Fruit fly (Drosophila melanogaster) whole organism, embryonic: ENCODE data around the gene CG9514.

Experiments used
- Atf6 ChIP-seq: fragments of 200-800 bp; sonication (Bioruptor generic); IDR thresholded peaks from 2 replicates; pipeline ENCODE4 v1.3.6; 2022; ENCODE audit warnings: missing biosample characterization, missing genetic modification characterization
- CG10321 ChIP-seq: fragments of 200-800 bp; sonication (Bioruptor generic); IDR thresholded peaks from 2 replicates; pipeline ENCODE4 v1.3.6; 2022; ENCODE audit warnings: missing biosample characterization, missing genetic modification characterization
- CG12769 ChIP-seq: fragments of 200-800 bp; sonication (Bioruptor generic); optimal IDR thresholded peaks from 2 replicates; lab custom pipeline; 2019; ENCODE audit warnings: missing biosample characterization, mild to moderate bottlenecking, missing genetic modification characterization, moderate library complexity
- CG13123 ChIP-seq: fragments of 200-800 bp; sonication (Bioruptor generic); optimal IDR thresholded peaks from 2 replicates; lab custom pipeline; 2016; ENCODE audit warnings: missing biosample characterization, missing genetic modification characterization
- CG13296 ChIP-seq: fragments of 200-800 bp; sonication (Bioruptor generic); optimal IDR thresholded peaks from 3 replicates; lab custom pipeline; 2018; ENCODE audit warnings: missing biosample characterization, mild to moderate bottlenecking, missing genetic modification characterization
- CG14050 ChIP-seq: fragments of 200-800 bp; sonication (Bioruptor generic); IDR thresholded peaks from 3 replicates; pipeline ENCODE4 v1.3.6; 2022; ENCODE audit warnings: missing biosample characterization, missing genetic modification characterization
- CG14860 ChIP-seq: fragments of 200-800 bp; sonication (Bioruptor generic); IDR thresholded peaks from 3 replicates; pipeline ENCODE4 v1.3.6; 2022; ENCODE audit warnings: missing biosample characterization, missing genetic modification characterization; ENCODE audit not compliant: partially characterized antibody
- CG1529 ChIP-seq: fragments of 200-800 bp; sonication (Bioruptor generic); optimal IDR thresholded peaks from 3 replicates; lab custom pipeline; 2018; ENCODE audit warnings: missing biosample characterization, missing genetic modification characterization
- CG15479 ChIP-seq: fragments of 200-800 bp; sonication (Bioruptor generic); optimal IDR thresholded peaks from 3 replicates; lab custom pipeline; 2019; ENCODE audit warnings: missing biosample characterization, mild to moderate bottlenecking, missing genetic modification characterization, moderate library complexity
- CG1647 ChIP-seq: fragments of 200-800 bp; sonication (Bioruptor generic); optimal IDR thresholded peaks from 3 replicates; lab custom pipeline; 2016; ENCODE audit warnings: missing biosample characterization, missing genetic modification characterization
- CG16863 ChIP-seq: fragments of 200-800 bp; sonication (Bioruptor generic); optimal IDR thresholded peaks from 3 replicates; lab custom pipeline; 2016; ENCODE audit warnings: missing biosample characterization, missing genetic modification characterization
- CG2120 ChIP-seq: fragments of 200-800 bp; sonication (Bioruptor generic); optimal IDR thresholded peaks from 3 replicates; lab custom pipeline; 2016; ENCODE audit warnings: missing biosample characterization, missing genetic modification characterization
- CG30431 ChIP-seq: fragments of 200-800 bp; sonication (Bioruptor generic); optimal IDR thresholded peaks from 2 replicates; lab custom pipeline; 2017; ENCODE audit warnings: missing biosample characterization, missing genetic modification characterization
- CG32767 ChIP-seq: fragments of 200-800 bp; sonication (Bioruptor generic); IDR thresholded peaks from 2 replicates; pipeline ENCODE4 v1.3.6; 2022; ENCODE audit warnings: missing biosample characterization, missing genetic modification characterization
- CG32772 ChIP-seq: fragments of 200-800 bp; sonication (Bioruptor generic); IDR thresholded peaks from 2 replicates; pipeline ENCODE4 v1.3.6; 2022; ENCODE audit warnings: missing biosample characterization, missing genetic modification characterization
- CG3995 ChIP-seq: fragments of 200-800 bp; sonication (Bioruptor generic); optimal IDR thresholded peaks from 3 replicates; lab custom pipeline; 2016; ENCODE audit warnings: missing biosample characterization, missing genetic modification characterization
- CG4707 ChIP-seq: fragments of 200-800 bp; sonication (Bioruptor generic); optimal IDR thresholded peaks from 2 replicates; lab custom pipeline; 2018; ENCODE audit warnings: missing biosample characterization, mild to moderate bottlenecking, missing genetic modification characterization, moderate library complexity
- CG5245 ChIP-seq: fragments of 200-800 bp; sonication (Bioruptor generic); optimal IDR thresholded peaks from 3 replicates; lab custom pipeline; 2016; ENCODE audit warnings: missing biosample characterization, missing genetic modification characterization
- CG6683 ChIP-seq: fragments of 200-800 bp; sonication (Bioruptor generic); optimal IDR thresholded peaks from 2 replicates; lab custom pipeline; 2017; ENCODE audit warnings: missing biosample characterization, mild to moderate bottlenecking, missing genetic modification characterization, missing genetic modification reagents
- CG6689 ChIP-seq: fragments of 200-800 bp; sonication (Bioruptor generic); IDR thresholded peaks from 2 replicates; pipeline ENCODE4 v1.3.6; 2022; ENCODE audit warnings: missing biosample characterization, missing genetic modification characterization
- CG7786 ChIP-seq: fragments of 200-800 bp; sonication (Bioruptor generic); optimal IDR thresholded peaks from 2 replicates; lab custom pipeline; 2016; ENCODE audit warnings: missing biosample characterization, missing genetic modification characterization
- CG9932 ChIP-seq: fragments of 200-800 bp; sonication (Bioruptor generic); IDR thresholded peaks from 2 replicates; pipeline ENCODE4 v1.3.6; 2022; ENCODE audit warnings: missing biosample characterization, missing genetic modification characterization
- CoRest ChIP-seq: fragments of 200-800 bp; sonication (Bioruptor generic); optimal IDR thresholded peaks from 3 replicates; lab custom pipeline; 2018; ENCODE audit warnings: missing biosample characterization, mild to moderate bottlenecking, missing genetic modification characterization, moderate library complexity
- ERR ChIP-seq: fragments of 200-800 bp; sonication (Bioruptor generic); optimal IDR thresholded peaks from 2 replicates; lab custom pipeline; 2016; ENCODE audit warnings: missing biosample characterization, missing genetic modification characterization
- GATAe ChIP-seq: fragments of 200-800 bp; sonication (Bioruptor generic); conservative IDR thresholded peaks from 2 replicates; pipeline ENCODE4 v1.3.6; 2022; ENCODE audit warnings: missing biosample characterization, missing genetic modification characterization
- Gsc ChIP-seq: fragments of 200-800 bp; sonication (Bioruptor generic); IDR thresholded peaks from 2 replicates; pipeline ENCODE4 v1.3.6; 2022; ENCODE audit warnings: missing biosample characterization, missing genetic modification characterization
- H2.0 ChIP-seq: fragments of 200-800 bp; sonication (Bioruptor generic); IDR thresholded peaks from 2 replicates; pipeline ENCODE4 v1.3.6; 2022; ENCODE audit warnings: missing biosample characterization, missing genetic modification characterization
- Hmr ChIP-seq: fragments of 200-800 bp; sonication (Bioruptor generic); optimal IDR thresholded peaks from 3 replicates; lab custom pipeline; 2017; ENCODE audit warnings: mild to moderate bottlenecking, missing biosample characterization, missing genetic modification reagents, missing genetic modification characterization
- Mrtf ChIP-seq: fragments of 200-800 bp; sonication (Bioruptor generic); IDR thresholded peaks from 3 replicates; pipeline ENCODE4 v1.3.6; 2022; ENCODE audit warnings: missing biosample characterization, missing genetic modification characterization
- Myb ChIP-seq: fragments of 200-800 bp; sonication (Bioruptor generic); optimal IDR thresholded peaks from 2 replicates; lab custom pipeline; 2016; ENCODE audit warnings: missing biosample characterization, missing genetic modification characterization
- Ssrp ChIP-seq: fragments of 200-800 bp; sonication (Bioruptor generic); optimal IDR thresholded peaks from 2 replicates; lab custom pipeline; 2018; ENCODE audit warnings: missing biosample characterization, mild to moderate bottlenecking, missing genetic modification characterization, moderate library complexity
- abd-A ChIP-seq: fragments of 200-800 bp; sonication (Bioruptor generic); optimal IDR thresholded peaks from 3 replicates; lab custom pipeline; 2019; ENCODE audit warnings: missing biosample characterization, mild to moderate bottlenecking, missing genetic modification characterization, moderate library complexity
- az2 ChIP-seq: fragments of 200-800 bp; sonication (Bioruptor generic); optimal IDR thresholded peaks from 3 replicates; lab custom pipeline; 2016; ENCODE audit warnings: missing biosample characterization, missing genetic modification characterization
- cato ChIP-seq: fragments of 200-800 bp; sonication (Bioruptor generic); optimal IDR thresholded peaks from 2 replicates; lab custom pipeline; 2016; ENCODE audit warnings: missing biosample characterization, missing genetic modification characterization, borderline replicate concordance
- cg ChIP-seq: fragments of 200-800 bp; sonication (Bioruptor generic); optimal IDR thresholded peaks from 3 replicates; lab custom pipeline; 2019; ENCODE audit warnings: missing biosample characterization, mild to moderate bottlenecking, missing genetic modification characterization, moderate library complexity
- dati ChIP-seq: fragments of 200-800 bp; sonication (Bioruptor generic); IDR thresholded peaks from 2 replicates; pipeline ENCODE4 v1.3.6; 2022; ENCODE audit warnings: missing biosample characterization, missing genetic modification characterization
- dysf ChIP-seq: fragments of 200-800 bp; sonication (Bioruptor generic); IDR thresholded peaks from 3 replicates; pipeline ENCODE4 v1.3.6; 2022; ENCODE audit warnings: missing biosample characterization, missing genetic modification characterization
- ems ChIP-seq: fragments of 200-800 bp; sonication (Bioruptor generic); optimal IDR thresholded peaks from 3 replicates; lab custom pipeline; 2016; ENCODE audit warnings: missing biosample characterization, missing genetic modification characterization
- grn ChIP-seq: fragments of 200-800 bp; sonication (Bioruptor generic); optimal IDR thresholded peaks from 3 replicates; lab custom pipeline; 2017; ENCODE audit warnings: missing biosample characterization, missing genetic modification characterization
- maf-S ChIP-seq: fragments of 200-800 bp; sonication (Bioruptor generic); optimal IDR thresholded peaks from 2 replicates; lab custom pipeline; 2016; ENCODE audit warnings: missing biosample characterization, missing genetic modification characterization
- nerfin-1 ChIP-seq: fragments of 200-800 bp; sonication (Bioruptor generic); optimal IDR thresholded peaks from 3 replicates; lab custom pipeline; 2019; ENCODE audit warnings: missing biosample characterization, mild to moderate bottlenecking, missing genetic modification characterization, moderate library complexity
- peb ChIP-seq: fragments of 200-800 bp; sonication (Bioruptor generic); IDR thresholded peaks from 2 replicates; pipeline ENCODE4 v1.3.6; 2022; ENCODE audit warnings: missing biosample characterization, missing genetic modification characterization
- pum ChIP-seq: fragments of 200-800 bp; sonication (Bioruptor generic); optimal IDR thresholded peaks from 2 replicates; lab custom pipeline; 2016; ENCODE audit warnings: missing biosample characterization, missing genetic modification characterization
- repo ChIP-seq: fragments of 200-800 bp; sonication (Bioruptor generic); optimal IDR thresholded peaks from 2 replicates; lab custom pipeline; 2016; ENCODE audit warnings: missing biosample characterization, missing genetic modification characterization
- rib ChIP-seq: fragments of 200-800 bp; sonication (Bioruptor generic); IDR thresholded peaks from 2 replicates; pipeline ENCODE4 v1.3.6; 2022; ENCODE audit warnings: missing biosample characterization, missing genetic modification characterization
- salm ChIP-seq: fragments of 200-800 bp; sonication (Bioruptor generic); optimal IDR thresholded peaks from 2 replicates; lab custom pipeline; 2018; ENCODE audit warnings: missing biosample characterization, mild to moderate bottlenecking, missing genetic modification characterization
- sima ChIP-seq: fragments of 200-800 bp; sonication (Bioruptor generic); optimal IDR thresholded peaks from 2 replicates; lab custom pipeline; 2016; ENCODE audit warnings: missing biosample characterization, missing genetic modification characterization
- sqz ChIP-seq: fragments of 200-800 bp; sonication (Bioruptor generic); optimal IDR thresholded peaks from 3 replicates; lab custom pipeline; 2018; ENCODE audit warnings: missing biosample characterization, mild to moderate bottlenecking, missing genetic modification characterization
- tll ChIP-seq, 2 experiments: fragments of 200-800 bp in 1 of 2; fragments of >200 bp in 1 of 2; sonication (Bioruptor generic) in 1 of 2; optimal IDR thresholded peaks; 2 replicates each; lab custom pipeline; 2017 to 2019; ENCODE audit warnings: missing biosample characterization in 2 of 2, missing genetic modification characterization in 2 of 2, mild to moderate bottlenecking in 1 of 2, moderate library complexity in 1 of 2
- twi ChIP-seq: fragments of 200-800 bp; optimal IDR thresholded peaks from 2 replicates; lab custom pipeline; 2019; ENCODE audit warnings: missing biosample characterization, mild to moderate bottlenecking, missing genetic modification characterization, moderate library complexity

CG9514 gene

dm6 chrX:14848755-14849354 is 47.8 kb downstream of the CG9514 start, which contains the start of gene CG9522 (continued):
- TF ChIP-seq ERR (peak; percentile 20), dati (peak; percentile 55; the same call in 1 of the 2 replicates), Hmr (GFP tag; lab: Kevin White, UChicago) (peak; percentile 58), CG7786 (GFP tag; lab: Kevin White, UChicago) (no peak), sima (GFP tag; lab: Kevin White, UChicago) (no peak), abd-A (tag; lab: Kevin White, UChicago) (no peak), az2 (GFP tag; lab: Kevin White, UChicago) (peak; percentile 68), CG1647 (GFP tag; lab: Kevin White, UChicago) (peak; percentile 27), nerfin-1 (tag; lab: Kevin White, UChicago) (peak; percentile 61), CG6689 (peak; percentile 66), CG15479 (GFP tag; lab: Kevin White, UChicago) (no peak), CG32772 (GFP tag; lab: Robert Waterston, UW) (peak; percentile 65), tll (GFP tag; optimal IDR thresholded peaks at IDR 0.05; lab: Kevin White, UChicago) (no peak), CG10321 (no peak), CG32767 (GFP tag; lab: Robert Waterston, UW) (0 out of 2 replicates have a peak, but pooled peaks have one; percentile 44), CoRest (tag; lab: Kevin White, UChicago) (peak; percentile 52), CG6683 (GFP tag; lab: Kevin White, UChicago) (peak; percentile 36), cato (GFP tag; lab: Kevin White, UChicago) (no peak), CG12769 (tag; lab: Kevin White, UChicago) (peak; percentile 25), CG16863 (GFP tag; lab: Kevin White, UChicago) (peak; percentile 41), CG5245 (peak; percentile 44), CG3995 (GFP tag; lab: Kevin White, UChicago) (no peak), ems (peak; percentile 27), GATAe (GFP tag; lab: Robert Waterston, UW) (peak; percentile 11; the same call in 1 of the 2 replicates), peb (peak; percentile 68), rib (GFP tag; lab: Robert Waterston, UW) (0 out of 2 replicates have a peak, but pooled peaks have one; percentile 17), CG14050 (GFP tag; lab: Robert Waterston, UW) (peak; percentile 34; the same call in 1 of the 3 replicates), Ssrp (peak; percentile 69), CG9932 (GFP tag; lab: Robert Waterston, UW) (peak; percentile 68), CG14860 (GFP tag; lab: Robert Waterston, UW) (0 out of 3 replicates have a peak, but pooled peaks have one; percentile 18), CG13296 (GFP tag; lab: Kevin White, UChicago) (peak; percentile 63), CG30431 (GFP tag; lab: Kevin White, UChicago) (peak; percentile 32), H2.0 (peak; percentile 63), CG4707 (GFP tag; lab: Kevin White, UChicago) (peak; percentile 68), CG1529 (GFP tag; lab: Kevin White, UChicago) (peak; percentile 74), maf-S (peak; percentile 37), Mrtf (GFP tag; lab: Robert Waterston, UW) (0 out of 3 replicates have a peak, but pooled peaks have one; percentile 57), repo (GFP tag; lab: Kevin White, UChicago) (no peak), cg (GFP tag; lab: Kevin White, UChicago) (no peak), Atf6 (GFP tag; lab: Robert Waterston, UW) (peak; percentile 80), grn (GFP tag; lab: Kevin White, UChicago) (no peak), salm (tag; lab: Kevin White, UChicago) (peak; percentile 62), sqz (GFP tag; lab: Kevin White, UChicago) (peak; percentile 47), twi (peak; percentile 40), CG2120 (GFP tag; lab: Kevin White, UChicago) (peak; percentile 61), Gsc (GFP tag; lab: Robert Waterston, UW) (peak; percentile 22; the same call in 1 of the 2 replicates), pum (GFP tag; lab: Kevin White, UChicago) (peak; percentile 29), dysf (peak; percentile 81), CG13123 (peak; percentile 3), Myb (GFP tag; lab: Kevin White, UChicago) (peak; percentile 17)
